Worm (Caenorhabditis elegans): ENCODE data around the gene T19D12.9.

Gene T19D12.9

DNA sequence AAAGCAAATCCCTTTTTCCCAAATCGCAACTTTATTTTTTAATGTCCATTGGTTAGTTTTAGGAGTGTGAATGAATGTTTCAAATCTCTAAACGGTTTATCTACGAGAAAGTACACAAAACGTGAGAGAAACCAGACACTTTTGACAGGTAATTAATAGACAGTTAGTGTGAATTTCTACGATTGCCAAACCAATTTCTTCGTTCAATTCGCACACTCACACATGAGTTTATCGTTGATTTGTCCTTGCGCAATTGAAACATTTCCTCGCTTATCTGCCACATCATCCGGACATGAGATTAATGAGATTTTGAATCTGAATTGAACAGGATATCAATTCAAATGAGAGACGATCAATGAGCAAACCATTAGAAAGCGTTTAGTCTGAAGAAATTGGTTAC is 43.9 kb downstream of the T19D12.9 start:
- TF ChIP-seq egl-43 (GFP tag; IDR thresholded peaks at IDR 0.05), result no peak
- TF ChIP-seq gei-8 (GFP tag; optimal IDR thresholded peaks at IDR 0.05), result no peak
- TF ChIP-seq F49E8.2 (tag; optimal IDR thresholded peaks at IDR 0.05; ENCODE audit: borderline replicate concordance), result no peak
- no peak for TF ChIP-seq zip-11 (GFP tag; IDR thresholded peaks at IDR 0.05)
- TF ChIP-seq aha-1 (tag), result no peak

- peak; percentile 43 for TF ChIP-seq hlh-11 (tag; optimal IDR thresholded peaks at IDR 0.05)
- TF ChIP-seq daf-12 (tag; optimal IDR thresholded peaks at IDR 0.05), result no peak
- no peak for TF ChIP-seq nhr-25 (tag; optimal IDR thresholded peaks at IDR 0.05; ENCODE audit: borderline replicate concordance, insufficient read depth)
- no peak for TF ChIP-seq lin-13 (GFP tag; optimal IDR thresholded peaks at IDR 0.05)
- TF ChIP-seq aha-1 (tag), result peak; percentile 62
- peak; percentile 6 for TF ChIP-seq dpl-1 (GFP tag; optimal IDR thresholded peaks at IDR 0.05)
- TF ChIP-seq zfp-2 (tag; optimal IDR thresholded peaks at IDR 0.05), result no peak
- TF ChIP-seq lsy-2 (tag; optimal IDR thresholded peaks at IDR 0.05), result peak in 1 of 2 experiments; percentile 38
- TF ChIP-seq nhr-28 (tag; optimal IDR thresholded peaks at IDR 0.05), result peak; percentile 32
- no peak for TF ChIP-seq nhr-111 (GFP tag; optimal IDR thresholded peaks at IDR 0.05)
- TF ChIP-seq snpc-1.2 (GFP tag; IDR thresholded peaks at IDR 0.05), result no peak
- peak in 1 of 2 experiments; percentile 53 for TF ChIP-seq mdl-1 (tag; optimal IDR thresholded peaks at IDR 0.05)
- no peak for TF ChIP-seq lin-38 (GFP tag; IDR thresholded peaks at IDR 0.05)
- no peak for TF ChIP-seq F10B5.3 (tag; optimal IDR thresholded peaks at IDR 0.05)
- peak; percentile 36 for TF ChIP-seq mxl-3 (GFP tag; optimal IDR thresholded peaks at IDR 0.05)
- no peak for TF ChIP-seq lin-15B (tag; optimal IDR thresholded peaks at IDR 0.05)
- no peak for TF ChIP-seq mxl-2 (GFP tag; conservative IDR thresholded peaks at IDR 0.05)
- peak; percentile 83 for TF ChIP-seq hlh-30 (tag; optimal IDR thresholded peaks at IDR 0.05; ENCODE audit: insufficient read depth)
- peak; percentile 55 for TF ChIP-seq mep-1 (tag; optimal IDR thresholded peaks at IDR 0.05)
- no peak for TF ChIP-seq nhr-76 (tag; optimal IDR thresholded peaks at IDR 0.05)
- TF ChIP-seq hif-1 (tag; optimal IDR thresholded peaks at IDR 0.05), result peak in 1 of 2 experiments; percentile 4
- 0 out of 2 replicates have a peak, but pooled peaks have one; percentile 27 for TF ChIP-seq hmg-1.1 (GFP tag; IDR thresholded peaks at IDR 0.05)
- peak; percentile 15 for TF ChIP-seq dve-1 (tag; optimal IDR thresholded peaks at IDR 0.05; ENCODE audit: insufficient read depth)
- no peak for TF ChIP-seq skn-1 (tag; optimal IDR thresholded peaks at IDR 0.05)
- TF ChIP-seq lim-7 (GFP tag; IDR thresholded peaks at IDR 0.05), result no peak
- TF ChIP-seq mes-2 (tag; optimal IDR thresholded peaks at IDR 0.05; ENCODE audit: poor library complexity, severe bottlenecking), result peak; percentile 46
- no peak for TF ChIP-seq nhr-102 (tag; optimal IDR thresholded peaks at IDR 0.05)
These were observed 44.8 kb downstream of the T19D12.9 start, which contains the start of gene epg-5 for ce11 chrII:6609315-6609842. epg-5 (minus strand) TSS chrII:6609365.

DNA sequence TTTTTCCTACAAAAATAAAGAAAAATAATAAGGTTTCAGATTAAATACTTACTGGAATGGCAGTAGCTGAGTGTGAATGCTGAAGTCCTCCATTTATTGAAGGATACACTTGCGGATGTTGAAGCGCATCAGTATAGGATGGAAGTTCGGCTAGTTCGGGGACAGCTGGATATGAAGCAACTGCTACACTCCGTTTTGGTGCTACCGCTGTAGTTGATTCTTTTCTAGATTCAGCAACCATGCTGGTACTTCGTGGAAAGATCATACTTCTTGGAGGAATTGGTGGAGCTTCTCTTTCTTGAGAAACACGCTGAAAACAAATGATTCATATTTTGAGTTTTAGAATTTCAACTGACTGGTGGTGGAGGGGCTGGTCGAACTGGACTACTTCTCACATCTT is 45.6 kb downstream of the T19D12.9 start:
- peak; percentile 96 for TF ChIP-seq aha-1 (tag)
- TF ChIP-seq ZK546.5 (tag; optimal IDR thresholded peaks at IDR 0.05), result no peak
- no peak for TF ChIP-seq fkh-10 (GFP tag; optimal IDR thresholded peaks at IDR 0.05)
- TF ChIP-seq nhr-28 (tag; optimal IDR thresholded peaks at IDR 0.05), result no peak
- no peak for TF ChIP-seq nhr-111 (GFP tag; optimal IDR thresholded peaks at IDR 0.05)
- no peak for TF ChIP-seq duxl-1 (tag; optimal IDR thresholded peaks at IDR 0.05; ENCODE audit: poor library complexity)
- no peak for TF ChIP-seq unc-130 (GFP tag; optimal IDR thresholded peaks at IDR 0.05)
- no peak for TF ChIP-seq mes-2 (tag; optimal IDR thresholded peaks at IDR 0.05; ENCODE audit: poor library complexity, severe bottlenecking)
- no peak for TF ChIP-seq ztf-11 (tag; optimal IDR thresholded peaks at IDR 0.05)

Measured in whole organism, L4 larva.